Worm (Caenorhabditis elegans): Measurements from ENCODE around the gene T01G1.2.

DNA sequence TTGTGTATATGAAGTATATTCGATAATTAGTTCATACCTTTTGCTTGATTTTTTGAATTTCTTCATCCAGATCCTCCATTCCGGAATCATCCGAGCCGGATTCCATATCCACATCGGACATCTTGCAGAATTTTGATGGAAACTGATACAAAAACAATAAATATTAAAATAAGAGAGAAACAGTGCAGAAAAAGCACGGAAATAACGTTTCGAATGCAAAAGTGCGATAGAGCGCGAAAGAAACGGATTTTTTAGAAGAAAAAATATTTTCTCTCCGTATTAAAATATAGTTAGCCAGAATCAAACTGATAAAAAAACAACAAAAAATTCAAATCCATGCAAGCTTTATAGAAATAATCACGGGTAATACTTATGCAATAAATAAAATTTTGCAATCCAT is 21.5 kb upstream of the T01G1.2 start, which contains the start of gene sart-3:
- no peak for TF ChIP-seq snpc-4 (tag; optimal IDR thresholded peaks at IDR 0.05)
- no peak for TF ChIP-seq hmg-11 (tag; optimal IDR thresholded peaks at IDR 0.05)
- no peak for TF ChIP-seq elt-1 (tag; optimal IDR thresholded peaks at IDR 0.05)
- TF ChIP-seq elt-3 (tag; optimal IDR thresholded peaks at IDR 0.05) = no peak
- TF ChIP-seq fos-1 (tag; optimal IDR thresholded peaks at IDR 0.05) = no peak
- TF ChIP-seq unc-39 (tag; optimal IDR thresholded peaks at IDR 0.05) = no peak
- TF ChIP-seq zag-1 (tag; optimal IDR thresholded peaks at IDR 0.05) = no peak
- TF ChIP-seq lin-15B (tag; optimal IDR thresholded peaks at IDR 0.05) = peak; percentile 24
- no peak for TF ChIP-seq mdl-1 (tag; optimal IDR thresholded peaks at IDR 0.05)
- TF ChIP-seq pqm-1 (tag; optimal IDR thresholded peaks at IDR 0.05) = no peak
- TF ChIP-seq ama-1 (optimal IDR thresholded peaks at IDR 0.05) = no peak
- TF ChIP-seq nhr-28 (tag; optimal IDR thresholded peaks at IDR 0.05) = no peak
- no peak for TF ChIP-seq fkh-2 (tag; optimal IDR thresholded peaks at IDR 0.05)
